Fruit fly (Drosophila melanogaster): ENCODE results near the gene xmas.
A peak's percentile ranks its signal among the peaks of the same experiment; 100 is the strongest.

xmas gene

DNA sequence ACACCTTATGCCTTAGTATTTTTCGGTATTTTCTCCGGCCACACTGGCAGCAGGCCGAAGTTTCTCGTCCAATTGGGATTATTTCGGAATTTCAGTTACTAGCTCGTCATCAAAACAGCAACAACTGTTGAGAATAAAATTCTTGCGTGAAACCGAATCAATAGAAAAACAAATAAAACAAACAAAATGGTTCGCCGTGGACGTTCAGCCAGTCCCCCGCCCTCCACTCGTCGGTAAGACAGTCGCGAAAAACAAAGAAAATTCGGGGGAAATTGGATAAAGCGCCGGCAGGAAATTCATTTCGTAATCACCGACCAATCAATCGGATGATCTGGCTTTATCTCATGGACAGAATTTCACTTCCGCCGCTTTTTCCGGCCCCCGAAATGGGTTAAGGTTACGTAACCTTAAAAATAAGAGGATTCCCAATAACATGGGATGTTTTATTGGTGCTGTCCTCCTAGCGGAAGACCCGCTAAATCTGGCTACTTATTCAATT is 10.1 kb downstream of the xmas start, which contains the start of gene Chchd2:
Gene Chchd2 (plus strand): TSS at position 51 of the 499 bp plus-strand sequence.
- TF ChIP-seq CG1621 (tag; optimal IDR thresholded peaks at IDR 0.05), result no peak
- no peak for TF ChIP-seq CG11902 (GFP tag; optimal IDR thresholded peaks at IDR 0.05)
- TF ChIP-seq Gug (GFP tag; IDR thresholded peaks at IDR 0.05), result no peak
- peak; percentile 29 for TF ChIP-seq CG16779 (tag; optimal IDR thresholded peaks at IDR 0.05)
- TF ChIP-seq dsx (GFP tag; optimal IDR thresholded peaks at IDR 0.05; ENCODE audit: poor library complexity, severe bottlenecking), result peak; percentile 43
- TF ChIP-seq Eip78C (GFP tag), result peak; percentile 42
- TF ChIP-seq cyc (GFP tag; optimal IDR thresholded peaks at IDR 0.05), result no peak
- no peak for TF ChIP-seq spab (GFP tag; optimal IDR thresholded peaks at IDR 0.05)
- peak; percentile 94 for TF ChIP-seq vri (GFP tag; optimal IDR thresholded peaks at IDR 0.05)
- TF ChIP-seq CG8632 (GFP tag; optimal IDR thresholded peaks at IDR 0.05), result no peak
- no peak for TF ChIP-seq CG4318 (GFP tag; optimal IDR thresholded peaks at IDR 0.05)
- TF ChIP-seq net (GFP tag; optimal IDR thresholded peaks at IDR 0.05), result no peak
- peak; percentile 28 for TF ChIP-seq Sox14 (GFP tag; optimal IDR thresholded peaks at IDR 0.05)
- no peak; the same call in 2 of the 3 replicates for TF ChIP-seq eg (GFP tag; IDR thresholded peaks at IDR 0.05)
- TF ChIP-seq Ets21C (GFP tag; optimal IDR thresholded peaks at IDR 0.05), result no peak
- no peak for TF ChIP-seq salr (GFP tag; optimal IDR thresholded peaks at IDR 0.05)
- TF ChIP-seq Blimp-1 (GFP tag; optimal IDR thresholded peaks at IDR 0.05), result no peak
- TF ChIP-seq Smox (GFP tag; optimal IDR thresholded peaks at IDR 0.05), result no peak
- no peak for TF ChIP-seq Eip93F (GFP tag; optimal IDR thresholded peaks at IDR 0.05)
- peak; percentile 7 to 55 for TF ChIP-seq ss (GFP tag; optimal IDR thresholded peaks at IDR 0.05)
- TF ChIP-seq CG6163 (GFP tag; IDR thresholded peaks at IDR 0.05), result peak; percentile 43; the same call in 1 of the 3 replicates
- peak; percentile 74 for TF ChIP-seq fkh (GFP tag; optimal IDR thresholded peaks at IDR 0.05)
- no peak for TF ChIP-seq Sox102F (GFP tag; optimal IDR thresholded peaks at IDR 0.05)
- TF ChIP-seq OdsH (GFP tag; optimal IDR thresholded peaks at IDR 0.05), result no peak
- no peak for TF ChIP-seq acj6 (GFP tag; optimal IDR thresholded peaks at IDR 0.05)
- TF ChIP-seq CG3032 (tag; optimal IDR thresholded peaks at IDR 0.05), result no peak
- no peak for TF ChIP-seq CG10631 (GFP tag; optimal IDR thresholded peaks at IDR 0.05)
- TF ChIP-seq CG6276 (GFP tag; optimal IDR thresholded peaks at IDR 0.05), result no peak
- TF ChIP-seq dac (GFP tag; optimal IDR thresholded peaks at IDR 0.05), result no peak
- no peak for TF ChIP-seq CG7368 (GFP tag; optimal IDR thresholded peaks at IDR 0.05)
- TF ChIP-seq CG31627 (GFP tag; optimal IDR thresholded peaks at IDR 0.05), result no peak
- no peak for TF ChIP-seq CG10669 (GFP tag; optimal IDR thresholded peaks at IDR 0.05)
- no peak for TF ChIP-seq pdm3 (GFP tag; optimal IDR thresholded peaks at IDR 0.05)
- no peak for TF ChIP-seq CG8319 (GFP tag; optimal IDR thresholded peaks at IDR 0.05)
- TF ChIP-seq esn (GFP tag; optimal IDR thresholded peaks at IDR 0.05), result no peak
- no peak for TF ChIP-seq fd59A (GFP tag; optimal IDR thresholded peaks at IDR 0.05)
- TF ChIP-seq Eip75B (GFP tag; optimal IDR thresholded peaks at IDR 0.05), result no peak
- TF ChIP-seq Hr38 (GFP tag; optimal IDR thresholded peaks at IDR 0.05), result no peak
- TF ChIP-seq topi (GFP tag; optimal IDR thresholded peaks at IDR 0.05), result no peak
- TF ChIP-seq CG6792 (GFP tag; optimal IDR thresholded peaks at IDR 0.05), result no peak
- TF ChIP-seq Hr4 (GFP tag; optimal IDR thresholded peaks at IDR 0.05), result no peak
- TF ChIP-seq Lpt (GFP tag; optimal IDR thresholded peaks at IDR 0.05), result no peak
- TF ChIP-seq CG11294 (GFP tag; IDR thresholded peaks at IDR 0.05), result no peak
- no peak for TF ChIP-seq CG11762 (GFP tag; optimal IDR thresholded peaks at IDR 0.05; ENCODE audit: insufficient read depth)
- no peak for TF ChIP-seq Hr39 (GFP tag; optimal IDR thresholded peaks at IDR 0.05)
- peak; percentile 74 for TF ChIP-seq CG6854 (GFP tag; optimal IDR thresholded peaks at IDR 0.05)
- no peak for TF ChIP-seq CG32006 (GFP tag; optimal IDR thresholded peaks at IDR 0.05)
- peak; percentile 67 for TF ChIP-seq svp (GFP tag)
- peak; percentile 12 for TF ChIP-seq CG9139 (GFP tag; optimal IDR thresholded peaks at IDR 0.05)
- no peak for TF ChIP-seq CG34406 (GFP tag; optimal IDR thresholded peaks at IDR 0.05)
- TF ChIP-seq CG6808 (GFP tag; optimal IDR thresholded peaks at IDR 0.05), result peak; percentile 19
- no peak for TF ChIP-seq Met (GFP tag; optimal IDR thresholded peaks at IDR 0.05)

Data from whole organism, prepupa.